Worm (Caenorhabditis elegans) whole organism, young adult: ENCODE measurements around the gene gpdh-2.
A peak's percentile ranks its signal among the peaks of the same experiment; 100 is the strongest.

Source experiments
- C06A6.2 ChIP-seq: fragments of 200-800 bp; sonication (Bioruptor generic); conservative IDR thresholded peaks from 2 replicates; pipeline ENCODE4 v1.3.6; 2022; ENCODE audit warnings: missing genetic modification characterization, missing compliant biosample characterization
- F23B12.7 ChIP-seq: sonication (generic microtip); optimal IDR thresholded peaks from 2 replicates; lab custom pipeline; 2017; ENCODE audit warnings: missing genetic modification characterization, mild to moderate bottlenecking, missing compliant biosample characterization, antibody characterized with exemption, moderate library complexity; ENCODE audit not compliant: insufficient read depth
- F33H1.4 ChIP-seq: fragments of 200-800 bp; sonication (Bioruptor generic); IDR thresholded peaks from 2 replicates; pipeline ENCODE4 v1.3.6; 2022; ENCODE audit warnings: missing genetic modification reagents, missing genetic modification characterization, missing compliant biosample characterization
- K11D2.4 ChIP-seq: fragments of 200-800 bp; sonication (Bioruptor generic); IDR thresholded peaks from 2 replicates; pipeline ENCODE4 v1.3.6; 2022; ENCODE audit warnings: missing genetic modification reagents, missing genetic modification characterization, missing compliant biosample characterization
- Y53G8AR.9 ChIP-seq: fragments of 200-800 bp; sonication (Bioruptor generic); conservative IDR thresholded peaks from 2 replicates; pipeline ENCODE4 v1.3.6; 2022; ENCODE audit warnings: missing genetic modification reagents, missing genetic modification characterization, missing compliant biosample characterization
- Y79H2A.3 ChIP-seq: fragments of 200-800 bp; sonication (Bioruptor generic); conservative IDR thresholded peaks from 2 replicates; pipeline ENCODE4 v1.3.6; 2022; ENCODE audit warnings: missing genetic modification reagents, missing genetic modification characterization, missing compliant biosample characterization
- ZK185.1 ChIP-seq: sonication (generic microtip); optimal IDR thresholded peaks from 2 replicates; lab custom pipeline; 2016; ENCODE audit warnings: mild to moderate bottlenecking, missing genetic modification characterization, missing compliant biosample characterization; ENCODE audit not compliant: poor library complexity, severe bottlenecking
- ama-1 ChIP-seq, 3 experiments: fragments of 150-350 bp in 1 of 3; sonication (generic microtip) in 2 of 3; optimal IDR thresholded peaks; 2 replicates each; lab custom pipeline; 2014 to 2018; ENCODE audit warnings: missing biosample characterization in 2 of 3, missing genetic modification characterization in 2 of 3, missing genetic modification reagents in 2 of 3
- athp-1 ChIP-seq: sonication (generic microtip); optimal IDR thresholded peaks from 2 replicates; lab custom pipeline; 2017; ENCODE audit warnings: mild to moderate bottlenecking, missing genetic modification characterization, missing compliant biosample characterization
- attf-3 ChIP-seq: fragments of 200-800 bp; sonication (Bioruptor generic); conservative IDR thresholded peaks from 2 replicates; pipeline ENCODE4 v1.3.6; 2022; ENCODE audit warnings: missing genetic modification reagents, missing genetic modification characterization, missing compliant biosample characterization
- attf-5 ChIP-seq: fragments of 200-800 bp; sonication (Bioruptor generic); optimal IDR thresholded peaks from 2 replicates; lab custom pipeline; 2018; ENCODE audit warnings: mild to moderate bottlenecking, missing genetic modification characterization, missing compliant biosample characterization
- cebp-1 ChIP-seq, 2 experiments: fragments of 200-800 bp in 1 of 2; sonication (Bioruptor generic) in 1 of 2; sonication (generic microtip) in 1 of 2; IDR thresholded peaks in 1 of 2; optimal IDR thresholded peaks in 1 of 2; 2 replicates each; pipeline versions ENCODE4 v1.3.6 to Lab custom; 2017 to 2022; ENCODE audit warnings: missing compliant biosample characterization in 2 of 2, missing genetic modification characterization in 2 of 2, mild to moderate bottlenecking in 1 of 2, missing genetic modification reagents in 1 of 2, moderate library complexity in 1 of 2
- dox-1 ChIP-seq: fragments of 200-800 bp; sonication (Bioruptor generic); IDR thresholded peaks from 2 replicates; pipeline ENCODE4 v1.3.6; 2022; ENCODE audit warnings: missing genetic modification reagents, missing genetic modification characterization, missing compliant biosample characterization
- dpff-1 ChIP-seq: sonication (generic microtip); optimal IDR thresholded peaks from 2 replicates; lab custom pipeline; 2017; ENCODE audit warnings: mild to moderate bottlenecking, missing genetic modification characterization, missing compliant biosample characterization
- ekl-4 ChIP-seq: fragments of 200-800 bp; sonication (Bioruptor generic); IDR thresholded peaks from 2 replicates; pipeline ENCODE4 v1.3.6; 2022; ENCODE audit warnings: missing genetic modification reagents, missing genetic modification characterization, missing compliant biosample characterization
- ets-4 ChIP-seq: fragments of 200-800 bp; sonication (Bioruptor generic); optimal IDR thresholded peaks from 2 replicates; lab custom pipeline; 2018; ENCODE audit warnings: mild to moderate bottlenecking, missing genetic modification characterization, missing compliant biosample characterization
- hmg-1.2 ChIP-seq: fragments of 200-800 bp; sonication (Bioruptor generic); IDR thresholded peaks from 2 replicates; pipeline ENCODE4 v1.3.6; 2022; ENCODE audit warnings: missing genetic modification reagents, missing genetic modification characterization, missing compliant biosample characterization
- hmg-20 ChIP-seq: fragments of 200-800 bp; sonication (Bioruptor generic); IDR thresholded peaks from 2 replicates; pipeline ENCODE4 v1.3.6; 2022; ENCODE audit warnings: missing genetic modification reagents, missing genetic modification characterization, missing compliant biosample characterization
- let-607 ChIP-seq, 2 experiments: fragments of 200-800 bp in 1 of 2; sonication (Bioruptor generic) in 1 of 2; sonication (generic microtip) in 1 of 2; optimal IDR thresholded peaks; 2 replicates each; lab custom pipeline; 2016 to 2018; ENCODE audit warnings: mild to moderate bottlenecking in 2 of 2, missing compliant biosample characterization in 2 of 2, missing genetic modification characterization in 2 of 2, moderate library complexity in 2 of 2, missing genotype in 1 of 2
- lin-26 ChIP-seq: fragments of 200-800 bp; sonication (Bioruptor generic); IDR thresholded peaks from 2 replicates; pipeline ENCODE4 v1.3.6; 2022; ENCODE audit warnings: missing genetic modification reagents, missing genetic modification characterization, missing compliant biosample characterization
- lin-40 ChIP-seq: sonication (generic microtip); optimal IDR thresholded peaks from 2 replicates; lab custom pipeline; 2016; ENCODE audit warnings: missing genetic modification characterization, mild to moderate bottlenecking, missing compliant biosample characterization, missing genotype, missing genetic modification reagents
- lin-54 ChIP-seq: fragments of 200-800 bp; sonication (Bioruptor generic); optimal IDR thresholded peaks from 2 replicates; lab custom pipeline; 2018; ENCODE audit warnings: mild to moderate bottlenecking, missing genetic modification characterization, missing compliant biosample characterization
- lir-1 ChIP-seq: fragments of 200-800 bp; sonication (Bioruptor generic); conservative IDR thresholded peaks from 2 replicates; pipeline ENCODE4 v1.3.6; 2022; ENCODE audit warnings: missing genetic modification reagents, missing genetic modification characterization, missing compliant biosample characterization
- lsy-27 ChIP-seq: sonication (generic microtip); optimal IDR thresholded peaks from 2 replicates; lab custom pipeline; 2017; ENCODE audit warnings: missing genetic modification characterization, mild to moderate bottlenecking, missing compliant biosample characterization, antibody characterized with exemption, missing genotype, borderline replicate concordance; ENCODE audit not compliant: insufficient read depth
- madf-8 ChIP-seq: fragments of 200-800 bp; sonication (Bioruptor generic); conservative IDR thresholded peaks from 2 replicates; pipeline ENCODE4 v1.3.6; 2022; ENCODE audit warnings: missing genetic modification reagents, missing genetic modification characterization, missing compliant biosample characterization
- mcd-1 ChIP-seq: fragments of 200-800 bp; sonication (Bioruptor generic); IDR thresholded peaks from 2 replicates; pipeline ENCODE4 v1.3.6; 2022; ENCODE audit warnings: missing genetic modification reagents, missing genetic modification characterization, missing compliant biosample characterization
- nfya-1 ChIP-seq: sonication (generic microtip); optimal IDR thresholded peaks from 2 replicates; lab custom pipeline; 2017; ENCODE audit warnings: antibody characterized with exemption, missing compliant biosample characterization, missing genetic modification characterization, borderline replicate concordance; ENCODE audit not compliant: insufficient read depth
- nfyb-1 ChIP-seq: fragments of 200-800 bp; sonication (Bioruptor generic); IDR thresholded peaks from 2 replicates; pipeline ENCODE4 v1.3.6; 2022; ENCODE audit warnings: missing genetic modification reagents, missing genetic modification characterization, missing compliant biosample characterization
- nhr-179 ChIP-seq: sonication (generic microtip); optimal IDR thresholded peaks from 2 replicates; lab custom pipeline; 2016; ENCODE audit warnings: mild to moderate bottlenecking, missing genetic modification characterization, missing compliant biosample characterization
- nhr-80 ChIP-seq: sonication (generic microtip); optimal IDR thresholded peaks from 2 replicates; lab custom pipeline; 2016; ENCODE audit warnings: missing genetic modification characterization, missing compliant biosample characterization
- rcor-1 ChIP-seq: fragments of 200-800 bp; sonication (Bioruptor generic); IDR thresholded peaks from 2 replicates; pipeline ENCODE4 v1.3.6; 2022; ENCODE audit warnings: missing genetic modification reagents, missing genetic modification characterization, missing compliant biosample characterization
- snpc-1.1 ChIP-seq: sonication (generic microtip); optimal IDR thresholded peaks from 2 replicates; lab custom pipeline; 2017; ENCODE audit warnings: missing genetic modification characterization, mild to moderate bottlenecking, missing compliant biosample characterization, antibody characterized with exemption, moderate library complexity, missing genotype, missing genetic modification reagents; ENCODE audit not compliant: insufficient read depth
- somi-1 ChIP-seq: fragments of 200-800 bp; sonication (Bioruptor generic); optimal IDR thresholded peaks from 2 replicates; lab custom pipeline; 2018; ENCODE audit warnings: mild to moderate bottlenecking, missing genetic modification characterization, missing compliant biosample characterization
- tbp1 ChIP-seq: fragments of 200-800 bp; sonication (Bioruptor generic); optimal IDR thresholded peaks from 2 replicates; lab custom pipeline; 2018; ENCODE audit warnings: mild to moderate bottlenecking, missing genetic modification characterization, missing compliant biosample characterization
- tlf-1 ChIP-seq: fragments of 200-800 bp; sonication (Bioruptor generic); optimal IDR thresholded peaks from 2 replicates; lab custom pipeline; 2018; ENCODE audit warnings: mild to moderate bottlenecking, missing genetic modification characterization, missing compliant biosample characterization
- ztf-18 ChIP-seq: sonication (generic microtip); optimal IDR thresholded peaks from 2 replicates; lab custom pipeline; 2016; ENCODE audit warnings: missing genotype, mild to moderate bottlenecking, missing genetic modification characterization, missing compliant biosample characterization
- ztf-26 ChIP-seq: sonication (generic microtip); optimal IDR thresholded peaks from 2 replicates; lab custom pipeline; 2017; ENCODE audit warnings: missing genetic modification characterization, missing compliant biosample characterization
- ztf-28 ChIP-seq: fragments of 200-800 bp; sonication (Bioruptor generic); IDR thresholded peaks from 2 replicates; pipeline ENCODE4 v1.3.6; 2022; ENCODE audit warnings: missing genetic modification reagents, missing genetic modification characterization, missing compliant biosample characterization

The gpdh-2 gene

ce11 chrIII:9807560-9808046 lies 51.4 kb downstream of the gpdh-2 start:
- no peak for TF ChIP-seq nhr-179 (tag; lab: Kevin White, UChicago)
- peak; percentile 21 for TF ChIP-seq ama-1 (optimal IDR thresholded peaks at IDR 0.05; lab: Kevin White, UChicago)
- no peak for TF ChIP-seq ama-1 (GFP tag; optimal IDR thresholded peaks at IDR 0.05; lab: Kevin White, UChicago)
- no peak for TF ChIP-seq cebp-1 (GFP tag; IDR thresholded peaks at IDR 0.05; lab: Robert Waterston, UW)
- TF ChIP-seq cebp-1 (tag; optimal IDR thresholded peaks at IDR 0.05; lab: Kevin White, UChicago): peak; percentile 4
- TF ChIP-seq lir-1 (GFP tag; lab: Robert Waterston, UW): no peak
- TF ChIP-seq dpff-1 (tag; lab: Kevin White, UChicago): no peak
- no peak for TF ChIP-seq lsy-27 (tag; lab: Kevin White, UChicago)
- TF ChIP-seq nhr-80 (tag; lab: Kevin White, UChicago): peak; percentile 51
- no peak for TF ChIP-seq rcor-1 (GFP tag; lab: Robert Waterston, UW)
- TF ChIP-seq Y53G8AR.9 (GFP tag; lab: Robert Waterston, UW): 0 out of 2 replicates have a peak, but pooled peaks have one; percentile 15
- TF ChIP-seq attf-5 (GFP tag; lab: Kevin White, UChicago): peak; percentile 47
- peak; percentile 26 for TF ChIP-seq ztf-26 (tag; lab: Kevin White, UChicago)

DNA sequence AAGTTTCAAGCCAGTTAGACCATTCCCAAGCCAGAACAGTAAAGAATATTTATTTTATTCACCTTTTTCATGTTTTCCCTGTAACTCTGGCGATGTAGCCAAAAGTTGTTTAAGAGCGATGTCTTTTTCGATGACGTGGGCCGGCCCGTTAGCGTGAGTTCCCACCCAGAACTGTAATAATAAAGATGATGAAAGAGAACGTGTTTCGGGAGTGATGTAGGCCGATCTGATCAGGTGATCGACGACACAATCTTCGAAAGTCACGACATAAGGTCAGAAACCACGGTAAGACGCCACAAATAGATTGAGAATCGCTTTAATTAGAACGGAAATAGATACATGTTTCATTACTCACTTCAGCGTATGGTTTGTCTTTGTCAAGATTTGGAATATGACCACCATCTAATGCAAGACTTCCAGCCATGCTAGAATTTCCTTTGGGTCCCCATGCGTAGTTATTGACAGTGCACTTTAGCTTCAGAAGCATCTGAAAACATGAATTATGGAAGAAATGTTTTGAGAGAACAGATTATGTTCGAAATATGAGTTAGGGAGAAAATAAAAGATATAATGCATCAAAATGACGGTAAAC lies 51.9 kb downstream of the gpdh-2 start, which contains the start of gene ZK632.4:
Gene ZK632.4, minus strand, starts transcription at position 487 of the 592 bp plus-strand sequence.
- no peak for TF ChIP-seq lin-54
- TF ChIP-seq madf-8 (GFP tag; lab: Robert Waterston, UW): no peak
- no peak for TF ChIP-seq cebp-1 (GFP tag; IDR thresholded peaks at IDR 0.05; lab: Robert Waterston, UW)
- TF ChIP-seq cebp-1 (tag; optimal IDR thresholded peaks at IDR 0.05; lab: Kevin White, UChicago): peak; percentile 41
- TF ChIP-seq, all 124 proteins: peak for 1

DNA sequence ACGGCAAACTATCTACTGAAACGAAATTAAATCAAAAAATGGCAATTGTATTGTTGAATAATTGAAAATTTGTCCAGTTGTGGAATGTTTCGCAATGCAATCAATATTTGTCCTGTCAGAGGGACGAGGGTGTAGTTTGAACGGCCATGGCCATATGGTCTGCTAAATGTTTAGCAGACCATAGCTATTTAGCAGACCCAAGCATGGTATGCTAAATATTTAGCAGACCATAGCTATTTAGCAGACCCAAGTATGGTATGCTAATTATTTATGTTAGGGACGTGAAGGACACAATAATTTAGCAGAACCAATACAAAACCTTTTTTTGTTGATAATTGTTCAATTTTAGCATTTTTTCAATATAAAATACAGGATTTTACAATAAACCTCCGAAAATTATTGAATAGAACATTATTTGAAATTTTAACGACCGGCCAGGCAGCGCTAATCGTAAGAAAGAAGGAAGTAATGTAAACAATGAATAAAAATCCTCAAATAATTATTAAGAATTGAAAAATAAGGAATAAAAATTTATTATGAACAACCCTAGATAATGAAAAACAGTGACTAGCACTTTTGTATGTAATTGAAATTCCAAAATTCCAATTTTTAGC lies 53.9 kb downstream of the gpdh-2 start, which contains the start of gene riok-3:
Gene riok-3, minus strand, starts transcription at position 15 of the 614 bp plus-strand sequence.
- TF ChIP-seq tbp1 (peak; percentile 15), C06A6.2 (0 out of 2 replicates have a peak, but pooled peaks have one; percentile 18), ztf-28 (GFP tag; lab: Robert Waterston, UW) (no peak), Y79H2A.3 (GFP tag; lab: Robert Waterston, UW) (0 out of 2 replicates have a peak, but pooled peaks have one; percentile 68), ztf-26 (tag; lab: Kevin White, UChicago) (peak; percentile 36), athp-1 (tag; lab: Kevin White, UChicago) (no peak), nhr-179 (tag; lab: Kevin White, UChicago) (no peak), ztf-18 (tag; lab: Kevin White, UChicago) (no peak), ZK185.1 (peak; percentile 40), let-607 (tag; optimal IDR thresholded peaks at IDR 0.05; lab: Kevin White, UChicago) (peak in 1 of 2 experiments; percentile 2), nfyb-1 (GFP tag; lab: Robert Waterston, UW) (peak; percentile 72), lin-26 (GFP tag; lab: Robert Waterston, UW) (0 out of 2 replicates have a peak, but pooled peaks have one; percentile 25), hmg-20 (no peak), cebp-1 (GFP tag; IDR thresholded peaks at IDR 0.05; lab: Robert Waterston, UW) (peak; percentile 74; the same call in 1 of the 2 replicates), cebp-1 (tag; optimal IDR thresholded peaks at IDR 0.05; lab: Kevin White, UChicago) (peak; percentile 94), nfya-1 (tag; lab: Kevin White, UChicago) (no peak), lin-40 (tag; lab: Kevin White, UChicago) (peak; percentile 11), hmg-1.2 (no peak), tlf-1 (GFP tag; lab: Kevin White, UChicago) (peak; percentile 1), F23B12.7 (tag; lab: Kevin White, UChicago) (peak; percentile 21), attf-3 (GFP tag; lab: Robert Waterston, UW) (0 out of 2 replicates have a peak, but pooled peaks have one; percentile 7), mcd-1 (GFP tag; lab: Robert Waterston, UW) (peak; percentile 33; the same call in 1 of the 2 replicates), ets-4 (GFP tag; lab: Kevin White, UChicago) (no peak), dpff-1 (tag; lab: Kevin White, UChicago) (peak; percentile 36), lin-54 (no peak), F33H1.4 (GFP tag; lab: Robert Waterston, UW) (no peak), K11D2.4 (GFP tag; lab: Robert Waterston, UW) (peak; percentile 38; the same call in 1 of the 2 replicates), snpc-1.1 (tag; lab: Kevin White, UChicago) (no peak), somi-1 (GFP tag; lab: Kevin White, UChicago) (peak; percentile 44), dox-1 (GFP tag; lab: Robert Waterston, UW) (peak; percentile 33; the same call in 1 of the 2 replicates), ekl-4 (peak; percentile 50)
